Fruit fly (Drosophila melanogaster): ENCODE data around the gene CG15059.

CG15059 gene

dm6 chrX:18239301-18239700 is 20.0 kb downstream of the CG15059 start (continued):
- peak; percentile 44 for TF ChIP-seq slbo (GFP tag; IDR thresholded peaks at IDR 0.05)
- TF ChIP-seq fd102C (GFP tag; optimal IDR thresholded peaks at IDR 0.05): no peak
- TF ChIP-seq al (GFP tag; IDR thresholded peaks at IDR 0.05): 0 out of 2 replicates have a peak, but pooled peaks have one; percentile 30
- TF ChIP-seq Xbp1 (GFP tag; optimal IDR thresholded peaks at IDR 0.05): peak; percentile 44
- peak; percentile 44 for TF ChIP-seq HmgD (GFP tag; optimal IDR thresholded peaks at IDR 0.05)
- peak; percentile 76; the same call in 2 of the 3 replicates for TF ChIP-seq ci (GFP tag; IDR thresholded peaks at IDR 0.05)
- no peak for TF ChIP-seq inv (GFP tag; IDR thresholded peaks at IDR 0.05; ENCODE audit: partially characterized antibody)
- TF ChIP-seq zfh1 (GFP tag; IDR thresholded peaks at IDR 0.05): peak; percentile 57; the same call in 2 of the 3 replicates
- TF ChIP-seq Hsf (GFP tag; optimal IDR thresholded peaks at IDR 0.05): peak; percentile 35
- TF ChIP-seq Rx (GFP tag; IDR thresholded peaks at IDR 0.05): peak; percentile 38; the same call in 1 of the 2 replicates
- TF ChIP-seq Dll (GFP tag; IDR thresholded peaks at IDR 0.05; ENCODE audit: partially characterized antibody): no peak
- TF ChIP-seq ase (GFP tag; IDR thresholded peaks at IDR 0.05): peak; percentile 56; the same call in 1 of the 3 replicates
- peak; percentile 0 for TF ChIP-seq Deaf1 (tag; optimal IDR thresholded peaks at IDR 0.05)
- TF ChIP-seq CG6272 (GFP tag; IDR thresholded peaks at IDR 0.05): peak; percentile 37; the same call in 1 of the 2 replicates
- TF ChIP-seq Gug (GFP tag; IDR thresholded peaks at IDR 0.05): peak; percentile 42; the same call in 1 of the 4 replicates
- TF ChIP-seq Aef1 (GFP tag; IDR thresholded peaks at IDR 0.05): 0 out of 3 replicates have a peak, but pooled peaks have one; percentile 19
- TF ChIP-seq Dad (GFP tag; optimal IDR thresholded peaks at IDR 0.05): peak; percentile 1
- TF ChIP-seq shn (GFP tag; optimal IDR thresholded peaks at IDR 0.05): peak; percentile 28
- TF ChIP-seq CG10654 (GFP tag; optimal IDR thresholded peaks at IDR 0.05): peak; percentile 15
- TF ChIP-seq CG6791 (GFP tag; IDR thresholded peaks at IDR 0.05; ENCODE audit: partially characterized antibody): 0 out of 3 replicates have a peak, but pooled peaks have one; percentile 6
- peak; percentile 95 for TF ChIP-seq Med (GFP tag)
- TF ChIP-seq ken (GFP tag; IDR thresholded peaks at IDR 0.05): peak; percentile 59; the same call in 2 of the 3 replicates
- TF ChIP-seq Atf3 (GFP tag; optimal IDR thresholded peaks at IDR 0.05): peak; percentile 1
- no peak for TF ChIP-seq zfh2 (GFP tag; optimal IDR thresholded peaks at IDR 0.05)
- TF ChIP-seq CG13775 (GFP tag; optimal IDR thresholded peaks at IDR 0.05): peak; percentile 34
- 0 out of 2 replicates have a peak, but pooled peaks have one; percentile 19 for TF ChIP-seq CG4730 (GFP tag; IDR thresholded peaks at IDR 0.05)
- peak; percentile 10; the same call in 1 of the 2 replicates for TF ChIP-seq CG13287 (GFP tag; IDR thresholded peaks at IDR 0.05; ENCODE audit: partially characterized antibody)
- 0 out of 3 replicates have a peak, but pooled peaks have one; percentile 11 for TF ChIP-seq dysf (GFP tag; IDR thresholded peaks at IDR 0.05)
- TF ChIP-seq CG12071 (GFP tag; optimal IDR thresholded peaks at IDR 0.05): peak; percentile 7
- peak; percentile 35 for TF ChIP-seq Hmr (GFP tag; optimal IDR thresholded peaks at IDR 0.05)
- TF ChIP-seq CG16779 (GFP tag; IDR thresholded peaks at IDR 0.05): 0 out of 2 replicates have a peak, but pooled peaks have one; percentile 24
- TF ChIP-seq Chrac-16 (GFP tag; optimal IDR thresholded peaks at IDR 0.05): peak; percentile 32
- TF ChIP-seq grau (tag; optimal IDR thresholded peaks at IDR 0.05): peak; percentile 6
- TF ChIP-seq chif (GFP tag; optimal IDR thresholded peaks at IDR 0.05): peak in 1 of 2 experiments; percentile 63
- TF ChIP-seq CG13894 (tag; optimal IDR thresholded peaks at IDR 0.05): no peak
- 0 out of 3 replicates have a peak, but pooled peaks have one; percentile 8 for TF ChIP-seq HLH4C (GFP tag; IDR thresholded peaks at IDR 0.05; ENCODE audit: partially characterized antibody)
- 0 out of 2 replicates have a peak, but pooled peaks have one; percentile 30 for TF ChIP-seq CG17612 (GFP tag; IDR thresholded peaks at IDR 0.05)
- no peak for TF ChIP-seq CG8359 (GFP tag; optimal IDR thresholded peaks at IDR 0.05; ENCODE audit: borderline replicate concordance)
- TF ChIP-seq CTCF (GFP tag; optimal IDR thresholded peaks at IDR 0.05): peak; percentile 94
- TF ChIP-seq Trl (optimal IDR thresholded peaks at IDR 0.05): no peak
- peak; percentile 16 for TF ChIP-seq Trl (GFP tag; optimal IDR thresholded peaks at IDR 0.05)
- peak; percentile 1 for TF ChIP-seq CG8944 (GFP tag; optimal IDR thresholded peaks at IDR 0.05)
- TF ChIP-seq CG15601 (tag; optimal IDR thresholded peaks at IDR 0.05): peak; percentile 18
- peak; percentile 66 for TF ChIP-seq CG8290 (GFP tag; optimal IDR thresholded peaks at IDR 0.05)
- TF ChIP-seq CG8290 (tag; optimal IDR thresholded peaks at IDR 0.05): peak in 1 of 2 experiments; percentile 81
- TF ChIP-seq Ets65A (GFP tag): peak; percentile 79
- TF ChIP-seq Ptx1 (GFP tag; IDR thresholded peaks at IDR 0.05): peak; percentile 47
- TF ChIP-seq NfI (GFP tag; optimal IDR thresholded peaks at IDR 0.05): peak; percentile 33
- 0 out of 2 replicates have a peak, but pooled peaks have one; percentile 10 for TF ChIP-seq cas (GFP tag; IDR thresholded peaks at IDR 0.05)
- TF ChIP-seq CG11456 (GFP tag; IDR thresholded peaks at IDR 0.05): peak; percentile 80
- TF ChIP-seq CG15696 (tag; optimal IDR thresholded peaks at IDR 0.05): peak; percentile 25

Data from whole organism, embryonic.